Fruit fly (Drosophila melanogaster) whole organism, pupa: ENCODE results near the gene Ltn1.

Source experiments
- CG10348 ChIP-seq: fragments of 200-800 bp; sonication (Bioruptor generic); IDR thresholded peaks from 2 replicates; pipeline ENCODE4 v1.3.6; 2022; ENCODE audit warnings: missing biosample characterization, missing genetic modification characterization
- CG13204 ChIP-seq: fragments of 200-800 bp; sonication (Bioruptor generic); optimal IDR thresholded peaks from 2 replicates; lab custom pipeline; 2018; ENCODE audit warnings: missing biosample characterization, mild to moderate bottlenecking, missing genetic modification characterization, moderate library complexity
- CG14655 ChIP-seq: fragments of 200-800 bp; sonication (Bioruptor generic); optimal IDR thresholded peaks from 3 replicates; lab custom pipeline; 2017; ENCODE audit warnings: mild to moderate bottlenecking, missing biosample characterization, missing genetic modification reagents, missing genetic modification characterization
- CG17806 ChIP-seq: fragments of 200-800 bp; sonication (Bioruptor generic); optimal IDR thresholded peaks from 2 replicates; lab custom pipeline; 2018; ENCODE audit warnings: missing biosample characterization, mild to moderate bottlenecking, missing genetic modification characterization, moderate library complexity
- CG34367 ChIP-seq: fragments of 200-800 bp; sonication (Bioruptor generic); optimal IDR thresholded peaks from 2 replicates; lab custom pipeline; 2018; ENCODE audit warnings: missing biosample characterization, mild to moderate bottlenecking, missing genetic modification characterization
- CG9948 ChIP-seq: fragments of 200-800 bp; sonication (Bioruptor generic); optimal IDR thresholded peaks from 2 replicates; lab custom pipeline; 2018; ENCODE audit warnings: missing biosample characterization, mild to moderate bottlenecking, missing genetic modification characterization, moderate library complexity
- EcR ChIP-seq: fragments of 200-800 bp; sonication (Bioruptor generic); optimal IDR thresholded peaks from 3 replicates; lab custom pipeline; 2019; ENCODE audit warnings: missing biosample characterization, missing genetic modification characterization, mild to moderate bottlenecking, moderate library complexity, missing genetic modification reagents
- Pif1B ChIP-seq: fragments of 200-800 bp; sonication (Bioruptor generic); optimal IDR thresholded peaks from 3 replicates; lab custom pipeline; 2016; ENCODE audit warnings: missing biosample characterization, missing genetic modification characterization
- rn ChIP-seq: fragments of 200-800 bp; sonication (Bioruptor generic); IDR thresholded peaks from 2 replicates; pipeline ENCODE4 v1.3.6; 2022; ENCODE audit warnings: missing biosample characterization, missing genetic modification characterization

- TF ChIP-seq CG14655 (peak; percentile 78), CG9948 (peak; percentile 84), EcR (GFP tag; lab: Kevin White, UChicago) (peak; percentile 74), Pif1B (GFP tag; lab: Kevin White, UChicago) (no peak), CG13204 (no peak), CG10348 (GFP tag; lab: Robert Waterston, UW) (no peak), rn (GFP tag; lab: Robert Waterston, UW) (no peak), CG17806 (tag; lab: Kevin White, UChicago) (peak; percentile 67), CG34367 (tag; lab: Kevin White, UChicago) (peak; percentile 40)
Measured at dm6 chr3L:19557197-19557995, 5.3 kb upstream of the Ltn1 start.
